Fruit fly (Drosophila melanogaster): ENCODE data around the gene CG8500.

CG8500 gene

DNA sequence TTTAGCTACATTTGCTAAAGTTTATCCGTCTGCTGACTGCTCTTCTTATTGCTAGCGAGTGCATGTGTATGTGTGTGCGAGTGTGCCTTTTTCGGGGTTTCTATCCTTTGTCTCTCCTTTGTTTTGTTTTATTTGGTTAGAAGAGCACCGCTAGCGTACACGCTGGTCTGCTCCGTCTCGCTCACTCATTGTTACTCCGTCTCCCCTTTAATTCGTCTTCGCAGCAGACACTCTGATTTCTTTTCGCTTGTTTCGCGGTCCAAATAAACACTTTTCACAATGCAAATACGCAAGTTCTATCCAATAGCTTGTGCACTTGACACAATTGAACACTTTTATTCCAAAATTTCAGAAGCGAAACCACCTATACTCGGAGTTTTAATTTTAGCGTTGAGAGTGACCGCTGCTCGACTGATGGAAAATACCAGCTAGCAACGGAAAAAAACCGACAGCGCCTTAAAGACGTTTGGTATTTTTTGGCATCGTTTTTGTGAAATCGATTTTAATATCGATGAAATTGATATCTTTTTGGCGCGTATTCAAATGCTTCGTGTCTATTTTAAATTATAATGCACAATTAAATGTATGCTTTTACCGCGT is 24.6 kb downstream of the CG8500 start, which contains the start of gene FBXO11:
Gene FBXO11 (minus strand): TSS at position 423 of the 600 bp plus-strand sequence.
- TF ChIP-seq foxo (GFP tag; optimal IDR thresholded peaks at IDR 0.05), result no peak
- peak; percentile 100 for TF ChIP-seq psq (GFP tag; optimal IDR thresholded peaks at IDR 0.05)
- peak; percentile 6 for TF ChIP-seq sage (GFP tag; optimal IDR thresholded peaks at IDR 0.05)
- peak; percentile 78 for TF ChIP-seq Sp1 (GFP tag; optimal IDR thresholded peaks at IDR 0.05)
- peak; percentile 46 for TF ChIP-seq rgr (GFP tag; optimal IDR thresholded peaks at IDR 0.05)
- TF ChIP-seq Rel (GFP tag; optimal IDR thresholded peaks at IDR 0.05), result no peak
- peak; percentile 95 for TF ChIP-seq Rel (tag; optimal IDR thresholded peaks at IDR 0.05)
- TF ChIP-seq Hr78 (GFP tag; optimal IDR thresholded peaks at IDR 0.05), result no peak
- TF ChIP-seq ey (GFP tag; optimal IDR thresholded peaks at IDR 0.05), result no peak
- peak; percentile 12 for TF ChIP-seq OdsH (GFP tag; optimal IDR thresholded peaks at IDR 0.05)
- TF ChIP-seq CG9705 (GFP tag; optimal IDR thresholded peaks at IDR 0.05), result peak; percentile 24
- TF ChIP-seq CG32264 (GFP tag; optimal IDR thresholded peaks at IDR 0.05), result no peak
- TF ChIP-seq HLH106 (tag; optimal IDR thresholded peaks at IDR 0.05), result peak; percentile 10
- TF ChIP-seq jim (GFP tag; optimal IDR thresholded peaks at IDR 0.05), result peak; percentile 98

DNA sequence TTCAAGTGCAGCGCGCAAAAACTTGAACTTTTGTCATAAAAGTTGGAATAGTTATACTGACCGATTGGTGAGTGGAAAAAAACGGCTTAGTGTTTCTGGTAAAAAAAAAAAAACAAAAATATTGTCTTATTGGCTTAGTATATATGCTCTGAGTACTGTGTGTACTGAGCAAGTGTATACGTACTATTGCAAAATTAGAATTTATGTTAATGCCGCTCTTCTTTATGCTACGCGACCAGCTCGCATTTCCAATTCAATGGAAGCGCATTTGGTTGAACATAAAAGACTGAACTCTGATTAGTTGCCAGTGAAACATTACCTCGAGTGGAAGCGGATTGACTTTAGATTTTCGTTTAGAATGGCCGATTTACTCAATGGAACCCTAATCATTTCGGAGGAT is 28.0 kb downstream of the CG8500 start, which contains the start of gene CG8534:
Gene CG8534 (plus strand): TSS at position 301 of the 400 bp plus-strand sequence.
- TF ChIP-seq br (GFP tag; optimal IDR thresholded peaks at IDR 0.05), result no peak
- no peak for TF ChIP-seq dmrt93B (GFP tag; optimal IDR thresholded peaks at IDR 0.05)
- no peak for TF ChIP-seq rgr (GFP tag; optimal IDR thresholded peaks at IDR 0.05)
- no peak for TF ChIP-seq GATAd (GFP tag; optimal IDR thresholded peaks at IDR 0.05)
- TF ChIP-seq psq (GFP tag; optimal IDR thresholded peaks at IDR 0.05), result no peak
- TF ChIP-seq jim (GFP tag; optimal IDR thresholded peaks at IDR 0.05), result no peak

DNA sequence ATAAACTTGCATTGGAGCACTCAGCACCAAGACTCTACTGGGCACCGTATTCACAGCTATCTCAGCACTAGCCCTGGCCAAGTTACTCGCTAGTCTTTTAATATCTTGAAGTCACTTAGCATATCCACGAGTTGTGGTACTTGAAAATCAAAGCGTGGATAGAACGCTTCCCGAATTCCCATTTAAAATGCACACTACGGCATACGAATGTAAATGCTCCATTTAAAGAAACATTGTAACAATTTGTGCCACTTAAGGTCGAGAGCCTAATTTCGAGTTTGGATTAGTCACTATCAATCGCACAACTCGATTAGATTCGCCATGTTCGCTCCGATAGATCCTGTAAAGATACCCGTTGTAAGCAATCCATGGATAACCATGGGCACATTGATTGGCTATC is 29.4 kb downstream of the CG8500 start, which contains the start of gene eloF:
Gene eloF (plus strand): TSS at position 301 of the 400 bp plus-strand sequence.
- TF ChIP-seq brk (GFP tag; optimal IDR thresholded peaks at IDR 0.05) (no peak), Dfd (GFP tag; optimal IDR thresholded peaks at IDR 0.05) (no peak), h (GFP tag; optimal IDR thresholded peaks at IDR 0.05) (no peak), Jra (GFP tag; optimal IDR thresholded peaks at IDR 0.05) (no peak), sage (GFP tag; optimal IDR thresholded peaks at IDR 0.05) (no peak), dsf (GFP tag; optimal IDR thresholded peaks at IDR 0.05; ENCODE audit: borderline replicate concordance) (no peak), sv (GFP tag; optimal IDR thresholded peaks at IDR 0.05) (no peak), CG32264 (GFP tag; optimal IDR thresholded peaks at IDR 0.05) (no peak), dmrt93B (GFP tag; optimal IDR thresholded peaks at IDR 0.05) (no peak), Rel (GFP tag; optimal IDR thresholded peaks at IDR 0.05) (no peak), Rel (tag; optimal IDR thresholded peaks at IDR 0.05) (no peak), Hr78 (GFP tag; optimal IDR thresholded peaks at IDR 0.05) (no peak), woc (GFP tag; optimal IDR thresholded peaks at IDR 0.05) (no peak), GATAd (GFP tag; optimal IDR thresholded peaks at IDR 0.05) (no peak), Hr83 (GFP tag; optimal IDR thresholded peaks at IDR 0.05; ENCODE audit: poor library complexity, severe bottlenecking) (no peak), pan (optimal IDR thresholded peaks at IDR 0.05) (no peak), HLH106 (tag; optimal IDR thresholded peaks at IDR 0.05) (no peak)

DNA sequence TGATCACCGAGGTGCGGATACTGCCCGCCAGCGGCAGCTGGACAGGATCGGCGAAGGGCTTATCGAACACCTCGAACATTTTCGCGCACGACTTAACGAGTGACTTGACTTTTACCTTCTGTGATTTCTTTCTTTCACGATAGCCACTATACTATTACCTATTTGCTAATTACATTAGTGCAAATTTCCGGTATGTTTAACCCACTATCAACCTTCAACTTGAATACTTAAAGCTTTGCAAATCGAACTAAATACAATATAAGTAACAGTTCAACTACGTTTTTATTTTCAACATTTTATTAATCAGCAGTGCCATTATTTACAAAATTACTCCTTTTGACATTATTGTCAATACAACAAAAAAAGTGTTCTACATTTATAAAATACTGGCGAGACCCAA is 32.4 kb downstream of the CG8500 start, which contains the start of gene CG16904:
Gene CG16904 (minus strand): TSS at position 101 of the 400 bp plus-strand sequence.
- no peak for TF ChIP-seq Hr78 (GFP tag; optimal IDR thresholded peaks at IDR 0.05)
- no peak for TF ChIP-seq N (GFP tag; optimal IDR thresholded peaks at IDR 0.05)
- TF ChIP-seq Dif (GFP tag; optimal IDR thresholded peaks at IDR 0.05; ENCODE audit: partially characterized antibody), result no peak
- no peak for TF ChIP-seq Jra (GFP tag; optimal IDR thresholded peaks at IDR 0.05)
- no peak for TF ChIP-seq fru (GFP tag; optimal IDR thresholded peaks at IDR 0.05)
- no peak for TF ChIP-seq OdsH (GFP tag; optimal IDR thresholded peaks at IDR 0.05)

DNA sequence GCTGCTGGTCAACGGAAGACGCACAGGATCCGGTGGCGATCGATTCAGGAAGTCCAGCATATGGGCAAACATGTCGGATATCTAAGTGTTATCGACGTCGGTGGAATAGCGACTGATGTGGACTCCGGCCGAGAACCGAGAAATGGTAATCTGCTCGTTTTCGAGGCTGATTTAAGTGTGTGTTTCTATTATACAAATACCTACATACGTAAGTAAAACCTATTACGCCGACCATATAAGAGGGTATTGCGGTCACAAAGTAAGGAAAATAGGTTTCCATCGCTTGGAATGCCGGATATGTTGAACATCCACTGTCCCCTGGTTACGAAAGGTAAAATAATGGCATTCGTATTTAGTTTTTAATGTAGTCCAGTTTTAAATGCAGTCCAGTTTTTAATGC is 33.8 kb downstream of the CG8500 start, which contains the start of gene CG9459:
Gene CG9459 (minus strand): TSS at position 101 of the 400 bp plus-strand sequence.
- TF ChIP-seq HLH106 (tag; optimal IDR thresholded peaks at IDR 0.05), result no peak
- TF ChIP-seq Rel (GFP tag; optimal IDR thresholded peaks at IDR 0.05), result no peak
- no peak for TF ChIP-seq Rel (tag; optimal IDR thresholded peaks at IDR 0.05)
- no peak for TF ChIP-seq Sp1 (GFP tag; optimal IDR thresholded peaks at IDR 0.05)
- TF ChIP-seq fru (GFP tag; optimal IDR thresholded peaks at IDR 0.05), result no peak
- TF ChIP-seq dl (GFP tag; optimal IDR thresholded peaks at IDR 0.05; ENCODE audit: insufficient read depth in 1 of 2, partially characterized antibody in 2 of 2), result no peak
- no peak for TF ChIP-seq br (GFP tag; optimal IDR thresholded peaks at IDR 0.05)
- no peak for TF ChIP-seq GATAd (GFP tag; optimal IDR thresholded peaks at IDR 0.05)
- TF ChIP-seq dsf (GFP tag; optimal IDR thresholded peaks at IDR 0.05; ENCODE audit: borderline replicate concordance), result no peak
- no peak for TF ChIP-seq pan (optimal IDR thresholded peaks at IDR 0.05)
- TF ChIP-seq dmrt93B (GFP tag; optimal IDR thresholded peaks at IDR 0.05), result no peak
- TF ChIP-seq CrebA (GFP tag; optimal IDR thresholded peaks at IDR 0.05; ENCODE audit: borderline replicate concordance), result no peak
